Fruit fly (Drosophila melanogaster): Measurements from ENCODE around the gene CG3793.
A peak's percentile ranks its signal among the peaks of the same experiment; 100 is the strongest.

Gene CG3793

DNA sequence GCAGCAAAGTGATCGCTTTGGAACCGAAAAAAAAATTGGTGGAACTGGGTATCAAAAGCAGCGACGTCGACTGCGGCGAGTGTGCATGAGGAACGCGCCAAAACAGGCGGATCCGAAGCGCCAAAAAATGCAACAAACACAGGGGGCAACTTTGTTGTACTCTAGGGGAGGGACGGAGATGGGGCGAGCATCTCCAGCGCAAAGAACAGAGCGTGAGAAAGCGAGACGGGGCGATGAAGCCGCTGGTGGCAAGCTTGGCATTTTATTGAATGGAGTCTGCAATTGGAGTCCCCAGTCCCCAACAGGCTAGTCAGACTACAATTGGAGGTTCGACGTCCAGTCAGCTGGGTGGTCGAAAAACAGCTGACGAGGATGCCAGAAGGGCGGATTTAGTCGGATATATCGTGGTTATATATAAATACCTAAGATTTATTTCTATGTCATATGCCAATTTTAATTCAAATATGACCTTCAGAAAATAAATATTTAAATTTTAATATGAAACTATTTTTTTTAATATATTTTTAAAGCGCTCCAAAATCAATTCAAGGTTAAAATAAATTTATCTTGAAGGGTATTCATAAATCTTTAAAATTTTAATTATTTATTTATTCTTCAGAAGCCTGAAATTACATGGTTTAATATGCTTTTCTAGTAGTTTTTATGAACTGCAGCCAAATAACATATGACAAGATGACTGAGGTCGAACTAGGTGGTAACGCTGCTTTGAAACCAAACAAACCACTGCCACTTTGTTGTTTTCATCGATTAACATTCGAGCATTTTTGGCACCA lies 17.2 kb upstream of the CG3793 start (continued):
- TF ChIP-seq CG14014 (GFP tag; IDR thresholded peaks at IDR 0.05) (peak; percentile 62; the same call in 1 of the 2 replicates), Side (GFP tag; optimal IDR thresholded peaks at IDR 0.05) (no peak), hkb (optimal IDR thresholded peaks at IDR 0.05) (no peak), hkb (GFP tag; IDR thresholded peaks at IDR 0.05) (peak; percentile 76), Gug (GFP tag; IDR thresholded peaks at IDR 0.05) (peak; percentile 28; the same call in 1 of the 4 replicates), CG1024 (GFP tag; IDR thresholded peaks at IDR 0.05) (0 out of 2 replicates have a peak, but pooled peaks have one; percentile 45), dysf (GFP tag; IDR thresholded peaks at IDR 0.05) (peak; percentile 90)

DNA sequence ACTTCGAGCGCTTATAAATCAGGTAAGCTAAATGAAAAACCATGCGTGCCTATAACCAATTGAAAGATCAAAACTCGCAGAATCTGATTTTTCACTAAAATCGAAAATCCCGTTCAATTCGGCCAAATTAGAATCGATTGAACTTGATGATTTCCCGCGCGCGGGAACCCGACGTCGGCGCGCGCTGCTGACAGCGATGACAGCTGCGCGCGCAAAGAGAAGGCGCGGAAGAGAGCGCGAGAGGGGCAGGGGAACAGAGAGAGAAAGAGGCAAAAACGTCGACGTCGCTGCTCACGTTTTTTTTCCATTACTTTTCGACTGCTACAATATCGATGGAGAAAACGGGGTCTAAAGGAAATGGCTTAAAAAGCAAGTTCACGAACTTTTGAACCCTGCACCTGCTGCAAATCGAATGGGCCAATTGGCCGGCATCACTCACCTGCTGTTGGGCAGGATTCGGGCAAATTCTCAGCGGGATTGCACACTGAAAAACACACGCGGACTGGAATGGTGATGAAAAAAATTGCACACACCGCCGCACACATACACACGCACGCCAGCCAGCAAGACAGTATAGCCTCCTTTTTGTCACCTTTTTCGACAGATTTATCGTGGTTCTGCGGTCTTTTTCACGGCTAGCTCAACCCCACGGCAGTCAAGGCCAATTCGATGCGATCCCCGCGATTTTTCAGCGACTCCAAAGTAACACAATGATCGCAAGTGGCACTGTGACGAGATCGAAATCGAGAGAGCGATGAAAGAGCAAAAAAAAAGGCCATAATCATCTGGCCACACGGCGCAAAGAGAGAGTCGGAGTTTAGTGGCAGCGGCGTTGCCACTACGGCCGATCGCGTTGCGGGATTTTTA lies 16.4 kb upstream of the CG3793 start, which contains the start of gene CycE:
Gene CycE (minus strand): TSS at position 757 of the 867 bp plus-strand sequence.
- TF ChIP-seq CG5180 (GFP tag; optimal IDR thresholded peaks at IDR 0.05) (no peak), Myb (GFP tag; optimal IDR thresholded peaks at IDR 0.05) (peak; percentile 71), Bgb (GFP tag; IDR thresholded peaks at IDR 0.05; ENCODE audit: partially characterized antibody) (no peak; the same call in 1 of the 2 replicates), Sry-δ (GFP tag; optimal IDR thresholded peaks at IDR 0.05) (peak; percentile 9), Ets97D (GFP tag; optimal IDR thresholded peaks at IDR 0.05) (peak; percentile 3), Blimp-1 (GFP tag; optimal IDR thresholded peaks at IDR 0.05) (no peak), CG17568 (GFP tag; optimal IDR thresholded peaks at IDR 0.05) (no peak), E2f2 (GFP tag; IDR thresholded peaks at IDR 0.05) (peak; percentile 96; the same call in 1 of the 2 replicates), Sox100B (GFP tag; optimal IDR thresholded peaks at IDR 0.05) (no peak), CG15479 (GFP tag; optimal IDR thresholded peaks at IDR 0.05) (peak; percentile 83), CG3163 (GFP tag; optimal IDR thresholded peaks at IDR 0.05) (peak; percentile 88), fd3F (GFP tag; optimal IDR thresholded peaks at IDR 0.05) (no peak), HmgD (GFP tag; optimal IDR thresholded peaks at IDR 0.05) (peak; percentile 28), cg (GFP tag; optimal IDR thresholded peaks at IDR 0.05) (peak; percentile 64), Med (GFP tag) (peak; percentile 61), Rfx (GFP tag; IDR thresholded peaks at IDR 0.05) (no peak), cad (GFP tag; optimal IDR thresholded peaks at IDR 0.05) (peak; percentile 33), CG17186 (GFP tag; optimal IDR thresholded peaks at IDR 0.05) (peak; percentile 15), CG34224 (GFP tag; IDR thresholded peaks at IDR 0.05; ENCODE audit: partially characterized antibody) (0 out of 3 replicates have a peak, but pooled peaks have one; percentile 7), vnd (GFP tag; IDR thresholded peaks at IDR 0.05; ENCODE audit: partially characterized antibody) (no peak), CG1832 (GFP tag; optimal IDR thresholded peaks at IDR 0.05) (peak; percentile 22), CG17328 (GFP tag; IDR thresholded peaks at IDR 0.05) (no peak), yki (optimal IDR thresholded peaks at IDR 0.05) (peak; percentile 30), CG9797 (GFP tag; optimal IDR thresholded peaks at IDR 0.05) (peak; percentile 41), kah (GFP tag; optimal IDR thresholded peaks at IDR 0.05) (peak; percentile 63), CG34422 (GFP tag; IDR thresholded peaks at IDR 0.05) (peak; percentile 93; the same call in 1 of the 3 replicates), bbx (GFP tag; IDR thresholded peaks at IDR 0.05; ENCODE audit: partially characterized antibody) (peak; percentile 63; the same call in 1 of the 2 replicates), pzg (GFP tag; optimal IDR thresholded peaks at IDR 0.05) (peak; percentile 51), ewg (GFP tag; optimal IDR thresholded peaks at IDR 0.05) (peak; percentile 34), Trl (optimal IDR thresholded peaks at IDR 0.05) (peak; percentile 79 to 83), Trl (GFP tag; optimal IDR thresholded peaks at IDR 0.05) (no peak), Usf (GFP tag; optimal IDR thresholded peaks at IDR 0.05) (no peak), sr (GFP tag; IDR thresholded peaks at IDR 0.05) (no peak), CG31388 (GFP tag; optimal IDR thresholded peaks at IDR 0.05) (no peak), CG33213 (GFP tag; optimal IDR thresholded peaks at IDR 0.05) (no peak), sqz (GFP tag; optimal IDR thresholded peaks at IDR 0.05) (peak; percentile 95), D (optimal IDR thresholded peaks at IDR 0.05) (peak; percentile 42), D (GFP tag; optimal IDR thresholded peaks at IDR 0.05) (no peak), CG1603 (tag; optimal IDR thresholded peaks at IDR 0.05) (peak; percentile 55)

Data from whole organism, embryonic.